Worm (Caenorhabditis elegans) whole organism, L4/young adult: Measurements from ENCODE around the gene math-15.

Source experiments
- W03F9.2 ChIP-seq: fragments of 150-350 bp; optimal IDR thresholded peaks from 2 replicates; lab custom pipeline; 2014; ENCODE audit warnings: missing biosample characterization, missing genetic modification characterization
- dao-5 ChIP-seq: sonication (generic microtip); optimal IDR thresholded peaks from 2 replicates; lab custom pipeline; 2016; ENCODE audit warnings: missing genotype, missing genetic modification characterization, moderate library complexity, missing compliant biosample characterization
- him-1 ChIP-seq: sonication (generic microtip); optimal IDR thresholded peaks from 2 replicates; lab custom pipeline; 2016; ENCODE audit warnings: missing genotype, missing genetic modification reagents, missing genetic modification characterization, missing compliant biosample characterization

DNA sequence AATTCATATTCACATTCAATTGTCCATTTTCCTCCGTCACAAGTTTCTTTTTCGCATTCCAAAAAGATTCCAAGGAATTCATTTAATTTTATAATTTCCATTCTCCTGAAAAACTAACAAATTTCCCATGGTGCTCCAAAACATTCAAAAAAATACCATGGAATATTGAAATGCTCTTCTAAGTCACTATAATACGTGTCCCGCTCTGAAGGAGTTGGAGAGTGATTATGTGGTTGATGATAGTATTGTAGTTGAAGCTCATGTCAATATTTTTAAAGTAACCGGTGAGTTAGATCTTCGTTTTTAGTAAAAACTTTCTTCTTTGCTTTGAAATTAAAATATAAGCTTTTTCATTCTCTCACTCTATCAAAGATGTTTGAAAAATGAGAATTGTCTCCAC is 24.5 kb downstream of the math-15 start, which contains the start of gene math-9:
- no peak for TF ChIP-seq him-1 (tag; lab: Kevin White, UChicago)
- TF ChIP-seq W03F9.2: no peak
- no peak for TF ChIP-seq dao-5 (tag; lab: Kevin White, UChicago)
